Worm (Caenorhabditis elegans) whole organism, L4 larva: ENCODE results near the gene wdr-60.

Experiments used
- D1046.2 ChIP-seq: fragments of 200-800 bp; sonication (Bioruptor generic); IDR thresholded peaks from 2 replicates; pipeline ENCODE4 v1.3.6; 2022; ENCODE audit warnings: missing genetic modification characterization, missing compliant biosample characterization
- F37D6.2 ChIP-seq: sonication (generic microtip); optimal IDR thresholded peaks from 2 replicates; lab custom pipeline; 2016; ENCODE audit warnings: mild to moderate bottlenecking, missing genetic modification characterization, missing compliant biosample characterization
- F44E2.7 ChIP-seq: fragments of 200-800 bp; sonication (Bioruptor generic); IDR thresholded peaks from 2 replicates; pipeline ENCODE4 v2.1.2; 2022; ENCODE audit warnings: missing genetic modification characterization, missing compliant biosample characterization
- F49E8.2 ChIP-seq: sonication (generic microtip); optimal IDR thresholded peaks from 2 replicates; lab custom pipeline; 2016; ENCODE audit warnings: missing compliant biosample characterization, mild to moderate bottlenecking, missing genetic modification characterization, borderline replicate concordance
- T20F7.1 ChIP-seq: fragments of 200-800 bp; sonication (Bioruptor generic); optimal IDR thresholded peaks from 2 replicates; lab custom pipeline; 2018; ENCODE audit warnings: mild to moderate bottlenecking, missing genetic modification characterization, missing compliant biosample characterization
- T26A8.4 ChIP-seq: fragments of 200-800 bp; sonication (Bioruptor generic); IDR thresholded peaks from 2 replicates; pipeline ENCODE4 v1.3.6; 2022; ENCODE audit warnings: missing genetic modification characterization, missing compliant biosample characterization
- Y105C5A.15 ChIP-seq: fragments of 200-800 bp; sonication (Bioruptor generic); IDR thresholded peaks from 2 replicates; pipeline ENCODE4 v1.3.6; 2022; ENCODE audit warnings: missing genetic modification characterization, missing compliant biosample characterization
- Y48G9A.11 ChIP-seq: fragments of 200-800 bp; sonication (Bioruptor generic); IDR thresholded peaks from 2 replicates; pipeline ENCODE4 v1.3.6; 2022; ENCODE audit warnings: missing genetic modification reagents, missing genetic modification characterization, missing compliant biosample characterization
- ZK337.2 ChIP-seq: fragments of 200-800 bp; sonication (Bioruptor generic); IDR thresholded peaks from 2 replicates; pipeline ENCODE4 v1.3.6; 2022; ENCODE audit warnings: missing genetic modification reagents, missing genetic modification characterization, missing compliant biosample characterization
- arid-1 ChIP-seq: fragments of 200-800 bp; sonication (Bioruptor generic); conservative IDR thresholded peaks from 2 replicates; pipeline ENCODE4 v1.3.6; 2022; ENCODE audit warnings: missing genetic modification reagents, missing genetic modification characterization, missing compliant biosample characterization
- attf-4 ChIP-seq: sonication (generic microtip); optimal IDR thresholded peaks from 3 replicates; lab custom pipeline; 2017; ENCODE audit warnings: missing biosample characterization, missing genetic modification characterization
- ces-1 ChIP-seq: fragments of 150-350 bp; sonication (generic microtip); optimal IDR thresholded peaks from 4 replicates; lab custom pipeline; 2014; ENCODE audit warnings: missing biosample characterization, missing genetic modification reagents, missing genetic modification characterization
- cey-2 ChIP-seq: sonication (generic microtip); optimal IDR thresholded peaks from 3 replicates; lab custom pipeline; 2017; ENCODE audit warnings: missing genetic modification characterization, mild to moderate bottlenecking, missing compliant biosample characterization, antibody characterized with exemption, borderline replicate concordance; ENCODE audit not compliant: insufficient read depth
- daf-12 ChIP-seq: fragments of 150-350 bp; optimal IDR thresholded peaks from 2 replicates; lab custom pipeline; 2014; ENCODE audit warnings: missing biosample characterization, missing genetic modification reagents, missing genetic modification characterization
- daf-8 ChIP-seq: fragments of 200-800 bp; sonication (Bioruptor generic); IDR thresholded peaks from 2 replicates; pipeline ENCODE4 v1.3.6; 2022; ENCODE audit warnings: missing genetic modification characterization, missing compliant biosample characterization
- dmd-6 ChIP-seq: fragments of 200-800 bp; sonication (Bioruptor generic); IDR thresholded peaks from 2 replicates; pipeline ENCODE4 v1.3.6; 2022; ENCODE audit warnings: missing genetic modification reagents, missing genetic modification characterization, missing compliant biosample characterization
- dmd-8 ChIP-seq: fragments of 200-800 bp; sonication (Bioruptor generic); IDR thresholded peaks from 2 replicates; pipeline ENCODE4 v1.3.6; 2022; ENCODE audit warnings: missing genetic modification characterization, missing compliant biosample characterization
- dmd-9 ChIP-seq: fragments of 200-800 bp; sonication (Bioruptor generic); IDR thresholded peaks from 2 replicates; pipeline ENCODE4 v1.3.6; 2022; ENCODE audit warnings: missing genetic modification reagents, missing genetic modification characterization, missing compliant biosample characterization
- dpl-1 ChIP-seq: fragments of 150-350 bp; optimal IDR thresholded peaks from 2 replicates; lab custom pipeline; 2014; ENCODE audit warnings: missing biosample characterization, missing genetic modification reagents, missing genetic modification characterization
- egl-43 ChIP-seq: fragments of 200-800 bp; sonication (Bioruptor generic); IDR thresholded peaks from 2 replicates; pipeline ENCODE4 v1.3.6; 2022; ENCODE audit warnings: missing genetic modification reagents, missing genetic modification characterization, missing compliant biosample characterization
- fos-1 ChIP-seq: fragments of 150-350 bp; optimal IDR thresholded peaks from 2 replicates; lab custom pipeline; 2014; ENCODE audit warnings: missing biosample characterization, missing genetic modification characterization
- hmg-1.1 ChIP-seq: fragments of 200-800 bp; sonication (Bioruptor generic); IDR thresholded peaks from 2 replicates; pipeline ENCODE4 v1.3.6; 2022; ENCODE audit warnings: missing genetic modification reagents, missing genetic modification characterization, missing compliant biosample characterization
- lim-7 ChIP-seq: fragments of 200-800 bp; sonication (Bioruptor generic); IDR thresholded peaks from 2 replicates; pipeline ENCODE4 v1.3.6; 2022; ENCODE audit warnings: missing genetic modification characterization, missing compliant biosample characterization
- lin-1 ChIP-seq: fragments of 200-800 bp; sonication (Bioruptor generic); IDR thresholded peaks from 2 replicates; pipeline ENCODE4 v1.3.6; 2022; ENCODE audit warnings: missing genetic modification reagents, missing genetic modification characterization, missing compliant biosample characterization
- lin-38 ChIP-seq: fragments of 200-800 bp; sonication (Bioruptor generic); IDR thresholded peaks from 2 replicates; pipeline ENCODE4 v1.3.6; 2022; ENCODE audit warnings: missing genetic modification reagents, missing genetic modification characterization, missing compliant biosample characterization
- lin-39 ChIP-seq: fragments of 150-350 bp; optimal IDR thresholded peaks from 2 replicates; lab custom pipeline; 2014; ENCODE audit warnings: missing biosample characterization, missing genetic modification reagents, missing genetic modification characterization
- lir-3 ChIP-seq: sonication (generic microtip); optimal IDR thresholded peaks from 2 replicates; lab custom pipeline; 2016; ENCODE audit warnings: mild to moderate bottlenecking, missing genetic modification characterization, missing compliant biosample characterization
- lsy-2 ChIP-seq, 2 experiments: fragments of 150-350 bp in 1 of 2; sonication (generic microtip) in 1 of 2; optimal IDR thresholded peaks; 2 replicates each; lab custom pipeline; 2014 to 2017; ENCODE audit warnings: missing biosample characterization in 2 of 2, missing genetic modification characterization in 2 of 2
- madf-9 ChIP-seq: fragments of 200-800 bp; sonication (Bioruptor generic); conservative IDR thresholded peaks from 2 replicates; pipeline ENCODE4 v1.3.6; 2022; ENCODE audit warnings: missing genetic modification reagents, missing genetic modification characterization, missing compliant biosample characterization
- mep-1 ChIP-seq: fragments of 150-350 bp; sonication (generic microtip); optimal IDR thresholded peaks from 3 replicates; lab custom pipeline; 2014; ENCODE audit warnings: missing biosample characterization, missing genetic modification characterization
- mes-2 ChIP-seq: sonication (generic microtip); optimal IDR thresholded peaks from 2 replicates; lab custom pipeline; 2016; ENCODE audit warnings: missing genotype, mild to moderate bottlenecking, missing genetic modification characterization, missing compliant biosample characterization; ENCODE audit not compliant: poor library complexity, severe bottlenecking
- nhr-102 ChIP-seq: sonication (generic microtip); optimal IDR thresholded peaks from 2 replicates; lab custom pipeline; 2016; ENCODE audit warnings: mild to moderate bottlenecking, missing genetic modification characterization, moderate library complexity, missing compliant biosample characterization
- nhr-111 ChIP-seq: fragments of 200-800 bp; sonication (Bioruptor generic); optimal IDR thresholded peaks from 2 replicates; lab custom pipeline; 2018; ENCODE audit warnings: mild to moderate bottlenecking, missing genetic modification characterization, missing compliant biosample characterization
- nhr-28 ChIP-seq: fragments of 150-350 bp; optimal IDR thresholded peaks from 2 replicates; lab custom pipeline; 2014; ENCODE audit warnings: missing biosample characterization, missing genetic modification characterization
- nhr-42 ChIP-seq: fragments of 200-800 bp; sonication (Bioruptor generic); IDR thresholded peaks from 2 replicates; pipeline ENCODE4 v1.3.6; 2022; ENCODE audit warnings: missing genetic modification characterization, missing compliant biosample characterization
- nhr-76 ChIP-seq: fragments of 150-350 bp; optimal IDR thresholded peaks from 2 replicates; lab custom pipeline; 2014; ENCODE audit warnings: missing biosample characterization, missing genetic modification characterization
- nhr-77 ChIP-seq: fragments of 150-350 bp; optimal IDR thresholded peaks from 2 replicates; lab custom pipeline; 2014; ENCODE audit warnings: missing biosample characterization, missing genetic modification characterization
- pha-4 ChIP-seq, 2 experiments: fragments of 150-350 bp in 1 of 2; fragments of 200-800 bp in 1 of 2; sonication (Bioruptor generic) in 1 of 2; IDR thresholded peaks in 1 of 2; optimal IDR thresholded peaks in 1 of 2; 2 replicates each; pipeline versions ENCODE4 v1.3.6 to Lab custom; 2014 to 2022; ENCODE audit warnings: missing genetic modification characterization in 2 of 2, missing genetic modification reagents in 2 of 2, missing biosample characterization in 1 of 2, missing compliant biosample characterization in 1 of 2
- php-3 ChIP-seq: fragments of 200-800 bp; sonication (Bioruptor generic); IDR thresholded peaks from 2 replicates; pipeline ENCODE4 v1.3.6; 2022; ENCODE audit warnings: missing genetic modification reagents, missing genetic modification characterization, missing compliant biosample characterization
- pqm-1 ChIP-seq: sonication (generic microtip); optimal IDR thresholded peaks from 2 replicates; lab custom pipeline; 2017; ENCODE audit warnings: missing biosample characterization, missing genetic modification characterization
- rbr-2 ChIP-seq: sonication (generic microtip); optimal IDR thresholded peaks from 2 replicates; lab custom pipeline; 2016; ENCODE audit warnings: missing genotype, missing genetic modification characterization, missing compliant biosample characterization
- saeg-2 ChIP-seq: fragments of 200-800 bp; sonication (Bioruptor generic); IDR thresholded peaks from 2 replicates; pipeline ENCODE4 v1.3.6; 2022; ENCODE audit warnings: missing genetic modification reagents, missing genetic modification characterization, missing compliant biosample characterization
- snpc-1.2 ChIP-seq: fragments of 200-800 bp; sonication (Bioruptor generic); IDR thresholded peaks from 2 replicates; pipeline ENCODE4 v1.3.6; 2022; ENCODE audit warnings: missing genetic modification reagents, missing genetic modification characterization, missing compliant biosample characterization
- snpc-4 ChIP-seq: fragments of 150-350 bp; optimal IDR thresholded peaks from 2 replicates; lab custom pipeline; 2014; ENCODE audit warnings: missing biosample characterization, missing genetic modification characterization
- spr-1 ChIP-seq: sonication (generic microtip); optimal IDR thresholded peaks from 2 replicates; lab custom pipeline; 2016; ENCODE audit warnings: mild to moderate bottlenecking, missing genetic modification characterization, missing compliant biosample characterization
- spr-3 ChIP-seq: fragments of 200-800 bp; sonication (Bioruptor generic); optimal IDR thresholded peaks from 2 replicates; lab custom pipeline; 2018; ENCODE audit warnings: mild to moderate bottlenecking, missing genetic modification characterization, missing compliant biosample characterization
- unc-62 ChIP-seq, 3 experiments: fragments of 150-350 bp in 1 of 3; sonication (generic microtip); optimal IDR thresholded peaks in 2 of 3; peaks in 1 of 3; 1 replicate in 1 of 3; 2 replicates in 2 of 3; lab custom pipeline; 2014 to 2017; ENCODE audit warnings: missing biosample characterization in 3 of 3, missing genetic modification characterization in 3 of 3, missing genetic modification reagents in 3 of 3, missing genotype in 1 of 3
- zag-1 ChIP-seq: fragments of 150-350 bp; optimal IDR thresholded peaks from 2 replicates; lab custom pipeline; 2014; ENCODE audit warnings: missing biosample characterization, missing genetic modification characterization
- ztf-11 ChIP-seq: fragments of 150-350 bp; optimal IDR thresholded peaks from 2 replicates; lab custom pipeline; 2014; ENCODE audit warnings: missing biosample characterization, missing genetic modification characterization

The wdr-60 gene

DNA sequence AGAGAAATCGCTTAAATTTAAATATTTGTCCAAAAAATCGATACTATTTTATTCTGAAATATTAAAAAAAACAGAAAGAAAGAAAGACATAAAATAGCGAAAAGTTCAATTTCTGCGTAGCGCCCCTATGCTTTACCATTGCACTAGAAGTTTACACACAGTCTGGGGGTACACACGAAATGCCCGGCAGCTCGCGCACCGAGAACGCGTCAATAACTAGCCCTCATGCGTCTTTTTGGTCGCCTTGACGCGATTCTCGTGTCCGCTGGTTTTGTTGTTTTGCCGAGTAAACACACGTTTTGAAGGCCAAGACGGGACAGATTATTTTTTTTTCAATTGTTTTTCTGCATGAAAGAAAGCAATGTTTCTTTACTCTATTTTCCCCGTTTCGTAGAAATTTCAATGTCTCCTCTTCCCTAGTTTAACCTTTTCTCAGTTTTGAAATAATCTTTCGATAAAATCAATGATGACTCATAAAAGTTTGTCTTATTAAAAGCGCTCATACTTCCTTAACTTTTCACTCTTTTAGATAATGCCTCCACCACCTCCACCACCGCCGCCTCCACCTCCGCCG is 31.2 kb downstream of the wdr-60 start, which contains the start of gene wip-1 (continued):
- TF ChIP-seq dpl-1 (GFP tag; lab: Kevin White, UChicago) = peak; percentile 95
- TF ChIP-seq nhr-28 (tag; lab: Kevin White, UChicago) = peak; percentile 98
- peak; percentile 89 for TF ChIP-seq spr-3 (GFP tag; lab: Kevin White, UChicago)
- TF ChIP-seq attf-4 (tag; lab: Kevin White, UChicago) = peak; percentile 3
- peak; percentile 52 for TF ChIP-seq lir-3
- TF ChIP-seq F44E2.7 (GFP tag; lab: Robert Waterston, UW) = peak; percentile 87
- TF ChIP-seq lin-1 = peak; percentile 96
- TF ChIP-seq zag-1 (tag; lab: Kevin White, UChicago) = peak; percentile 66
- peak; percentile 96 for TF ChIP-seq dmd-6 (GFP tag; lab: Robert Waterston, UW)
- peak; percentile 93 for TF ChIP-seq php-3 (GFP tag; lab: Robert Waterston, UW)
- TF ChIP-seq lsy-2 (tag; optimal IDR thresholded peaks at IDR 0.05; lab: Kevin White, UChicago) = peak; percentile 88 to 97
- TF ChIP-seq T20F7.1 (GFP tag; lab: Kevin White, UChicago) = peak; percentile 95
- TF ChIP-seq F49E8.2 (tag; lab: Kevin White, UChicago) = peak; percentile 96
- peak; percentile 94 for TF ChIP-seq nhr-42 (GFP tag; lab: Robert Waterston, UW)
- peak; percentile 86 for TF ChIP-seq nhr-111 (GFP tag; lab: Kevin White, UChicago)
- peak; percentile 98 for TF ChIP-seq hmg-1.1 (GFP tag; lab: Robert Waterston, UW)
- peak; percentile 83 for TF ChIP-seq Y48G9A.11 (GFP tag; lab: Robert Waterston, UW)
- TF ChIP-seq arid-1 (GFP tag; lab: Robert Waterston, UW) = peak; percentile 98
- TF ChIP-seq cey-2 (tag; lab: Kevin White, UChicago) = peak; percentile 57
- peak; percentile 18 for TF ChIP-seq ztf-11 (tag; lab: Kevin White, UChicago)
- TF ChIP-seq D1046.2 (GFP tag; lab: Robert Waterston, UW) = peak; percentile 74; the same call in 1 of the 2 replicates
- TF ChIP-seq lin-38 (GFP tag; lab: Robert Waterston, UW) = peak; percentile 95
- TF ChIP-seq unc-62 (GFP tag; optimal IDR thresholded peaks at IDR 0.05 in 1 of 2; lab: Kevin White, UChicago) = peak in 1 of 2 experiments; percentile 99
- peak; percentile 30 for TF ChIP-seq unc-62 (tag; optimal IDR thresholded peaks at IDR 0.05; lab: Kevin White, UChicago)
- TF ChIP-seq saeg-2 (GFP tag; lab: Robert Waterston, UW) = peak; percentile 87; the same call in 1 of the 2 replicates
- peak; percentile 97 for TF ChIP-seq nhr-102 (tag; lab: Kevin White, UChicago)
- peak; percentile 52 for TF ChIP-seq snpc-4 (tag; lab: Kevin White, UChicago)
- peak; percentile 69; the same call in 1 of the 2 replicates for TF ChIP-seq ZK337.2 (GFP tag; lab: Robert Waterston, UW)
- TF ChIP-seq mep-1 = peak; percentile 99
- peak; percentile 96 for TF ChIP-seq spr-1 (tag; lab: Kevin White, UChicago)
- peak; percentile 98 for TF ChIP-seq rbr-2 (tag; lab: Kevin White, UChicago)
- TF ChIP-seq nhr-77 (tag; lab: Kevin White, UChicago) = peak; percentile 98
- TF ChIP-seq dmd-9 (GFP tag; lab: Robert Waterston, UW) = peak; percentile 94
- TF ChIP-seq madf-9 = peak; percentile 97
- no peak for TF ChIP-seq daf-12 (tag; lab: Kevin White, UChicago)
- peak; percentile 96 for TF ChIP-seq egl-43
- peak; percentile 33 for TF ChIP-seq ces-1 (GFP tag; lab: Kevin White, UChicago)
- TF ChIP-seq fos-1 (tag; lab: Kevin White, UChicago) = peak; percentile 44
- peak; percentile 98 for TF ChIP-seq T26A8.4 (GFP tag; lab: Robert Waterston, UW)
- no peak for TF ChIP-seq daf-8 (GFP tag; lab: Robert Waterston, UW)
- peak; percentile 53 for TF ChIP-seq nhr-76
- TF ChIP-seq mes-2 = peak; percentile 96
- peak; percentile 78 for TF ChIP-seq snpc-1.2 (GFP tag; lab: Robert Waterston, UW)
- TF ChIP-seq lim-7 (GFP tag; lab: Robert Waterston, UW) = peak; percentile 76
- TF ChIP-seq dmd-8 (GFP tag; lab: Robert Waterston, UW) = peak; percentile 76; the same call in 1 of the 2 replicates
- TF ChIP-seq lin-39 (tag; lab: Kevin White, UChicago) = peak; percentile 55
- peak; percentile 96 for TF ChIP-seq pha-4 (GFP tag; IDR thresholded peaks at IDR 0.05; lab: Robert Waterston, UW)
- TF ChIP-seq pha-4 (tag; optimal IDR thresholded peaks at IDR 0.05; lab: Kevin White, UChicago) = peak; percentile 73
- peak; percentile 54 for TF ChIP-seq pqm-1
- TF ChIP-seq Y105C5A.15 (GFP tag; lab: Robert Waterston, UW) = peak; percentile 84; the same call in 1 of the 2 replicates
- peak; percentile 95 for TF ChIP-seq F37D6.2 (tag; lab: Kevin White, UChicago)
